Fruit fly (Drosophila melanogaster): ENCODE results near the gene CG2162.

CG2162 gene

DNA sequence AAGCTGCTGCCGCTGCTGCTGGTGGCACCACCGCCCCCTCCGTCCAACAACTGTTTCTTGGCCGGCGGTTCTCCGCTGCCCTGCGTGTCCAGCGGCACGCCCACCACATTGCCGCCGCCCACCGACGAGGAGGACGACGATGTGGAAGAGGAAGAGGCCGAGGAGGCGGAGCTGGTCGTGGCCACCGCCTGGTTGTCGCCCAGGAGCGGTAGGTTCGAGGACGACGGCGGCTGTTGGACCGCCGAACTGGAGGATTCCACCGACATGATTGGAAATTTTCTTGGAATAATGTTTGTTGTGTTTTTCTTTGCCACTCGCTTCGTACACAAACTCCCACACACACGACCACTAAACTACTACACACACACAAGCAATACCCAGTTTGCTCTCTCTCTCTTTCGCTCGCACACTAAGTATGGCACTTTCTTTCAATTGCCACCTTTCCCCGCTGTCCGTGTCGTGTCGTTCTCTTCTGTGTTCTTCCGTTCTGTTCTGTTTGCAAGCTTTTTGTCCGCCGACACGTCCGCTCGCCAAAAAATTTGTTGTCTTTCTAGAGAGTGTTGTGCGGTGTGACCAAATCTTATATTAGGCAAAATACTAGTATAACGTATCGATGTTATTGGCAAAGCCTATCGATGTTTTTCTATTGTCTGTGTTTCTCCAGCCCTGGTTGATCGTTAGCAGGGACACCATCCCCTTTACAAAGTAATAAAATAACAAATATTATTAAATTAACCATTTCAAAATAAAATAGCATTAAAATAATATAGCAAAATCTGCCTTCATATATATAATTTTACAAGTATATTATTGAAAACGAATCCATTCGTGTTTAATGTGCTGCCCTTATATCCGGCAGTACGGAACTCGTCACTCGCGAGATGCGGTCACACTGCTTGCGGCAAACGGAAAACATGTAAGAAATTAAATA lies 35.5 kb downstream of the CG2162 start, which contains the start of the genes CG32486 and PAN3 (continued):
- TF ChIP-seq CG15479 (GFP tag; optimal IDR thresholded peaks at IDR 0.05) (no peak), CG10147 (GFP tag; optimal IDR thresholded peaks at IDR 0.05) (peak; percentile 51), CG14667 (GFP tag; IDR thresholded peaks at IDR 0.05) (no peak), cad (GFP tag; optimal IDR thresholded peaks at IDR 0.05) (peak; percentile 40), gt (GFP tag; IDR thresholded peaks at IDR 0.05) (no peak), sr (GFP tag; IDR thresholded peaks at IDR 0.05) (peak; percentile 85), Ada2b (GFP tag; IDR thresholded peaks at IDR 0.05) (no peak), CG3163 (GFP tag; optimal IDR thresholded peaks at IDR 0.05) (peak; percentile 68), run (tag; optimal IDR thresholded peaks at IDR 0.05) (peak; percentile 46), usp (GFP tag; optimal IDR thresholded peaks at IDR 0.05) (no peak), nerfin-1 (tag; optimal IDR thresholded peaks at IDR 0.05) (peak; percentile 41), Oli (tag; optimal IDR thresholded peaks at IDR 0.05) (peak; percentile 9), unc-4 (GFP tag; IDR thresholded peaks at IDR 0.05; ENCODE audit: partially characterized antibody) (peak; percentile 89), gcm (GFP tag; optimal IDR thresholded peaks at IDR 0.05) (peak; percentile 82), Scr (GFP tag; IDR thresholded peaks at IDR 0.05; ENCODE audit: partially characterized antibody) (peak; percentile 86), sna (GFP tag; IDR thresholded peaks at IDR 0.05; ENCODE audit: partially characterized antibody) (peak; percentile 76; the same call in 1 of the 2 replicates), odd (GFP tag; optimal IDR thresholded peaks at IDR 0.05) (no peak), CG11398 (GFP tag; optimal IDR thresholded peaks at IDR 0.05) (no peak), CG14441 (GFP tag; IDR thresholded peaks at IDR 0.05) (0 out of 2 replicates have a peak, but pooled peaks have one; percentile 18), GATAe (GFP tag; conservative IDR thresholded peaks at IDR 0.05) (no peak), Dref (GFP tag; IDR thresholded peaks at IDR 0.05) (peak; percentile 95), CG3281 (GFP tag; optimal IDR thresholded peaks at IDR 0.05) (peak; percentile 11), Ets97D (GFP tag; optimal IDR thresholded peaks at IDR 0.05) (peak; percentile 91), sens (GFP tag) (peak; percentile 82), CG7556 (GFP tag; optimal IDR thresholded peaks at IDR 0.05) (no peak), CG4617 (GFP tag; optimal IDR thresholded peaks at IDR 0.05; ENCODE audit: borderline replicate concordance) (peak; percentile 76), CG32767 (GFP tag; IDR thresholded peaks at IDR 0.05) (no peak), CG6683 (GFP tag; optimal IDR thresholded peaks at IDR 0.05) (no peak), bsh (GFP tag; optimal IDR thresholded peaks at IDR 0.05) (peak in 1 of 2 experiments; percentile 14), nom (GFP tag; optimal IDR thresholded peaks at IDR 0.05) (peak; percentile 72), sens-2 (GFP tag; IDR thresholded peaks at IDR 0.05) (no peak), CG9215 (GFP tag; IDR thresholded peaks at IDR 0.05) (no peak), CG12391 (tag; optimal IDR thresholded peaks at IDR 0.05) (peak; percentile 76), Pdp1 (GFP tag; optimal IDR thresholded peaks at IDR 0.05) (peak in 1 of 2 experiments; percentile 41), CG12659 (GFP tag; optimal IDR thresholded peaks at IDR 0.05) (peak; percentile 93), lab (GFP tag; optimal IDR thresholded peaks at IDR 0.05) (peak; percentile 80), CG9609 (GFP tag; optimal IDR thresholded peaks at IDR 0.05) (no peak), corto (GFP tag; optimal IDR thresholded peaks at IDR 0.05) (peak; percentile 2), CG13123 (GFP tag; optimal IDR thresholded peaks at IDR 0.05) (peak; percentile 20), CG3847 (GFP tag; IDR thresholded peaks at IDR 0.05) (peak; percentile 72), CG17359 (tag; optimal IDR thresholded peaks at IDR 0.05) (peak; percentile 39), pan (optimal IDR thresholded peaks at IDR 0.05) (no peak), pan (GFP tag; optimal IDR thresholded peaks at IDR 0.05 in 1 of 2, IDR thresholded peaks at IDR 0.05 in 1 of 2) (no peak), fd102C (GFP tag; optimal IDR thresholded peaks at IDR 0.05) (peak; percentile 18), CG14014 (GFP tag; IDR thresholded peaks at IDR 0.05) (no peak), pb (GFP tag; optimal IDR thresholded peaks at IDR 0.05) (no peak), Sox102F (GFP tag; optimal IDR thresholded peaks at IDR 0.05) (peak; percentile 11), HmgZ (tag; optimal IDR thresholded peaks at IDR 0.05) (peak; percentile 88)
